Fruit fly (Drosophila melanogaster): ENCODE data around the gene Ets65A.

dm6 chr3L:6062860-6063607 lies 34.4 kb upstream of the Ets65A start, which contains the start of gene CG10472:
- TF ChIP-seq kay (GFP tag; ENCODE audit: borderline replicate concordance) = peak; percentile 76
- TF ChIP-seq ovo (GFP tag; optimal IDR thresholded peaks at IDR 0.05) = no peak
- peak; percentile 13 for TF ChIP-seq CG12768 (GFP tag; optimal IDR thresholded peaks at IDR 0.05)
- TF ChIP-seq CG11617 (GFP tag; optimal IDR thresholded peaks at IDR 0.05) = no peak

Measured in whole organism, adult.